Fruit fly (Drosophila melanogaster): Measurements from ENCODE around the gene CG17776.
A peak's percentile ranks its signal among the peaks of the same experiment; 100 is the strongest.

The CG17776 gene

DNA sequence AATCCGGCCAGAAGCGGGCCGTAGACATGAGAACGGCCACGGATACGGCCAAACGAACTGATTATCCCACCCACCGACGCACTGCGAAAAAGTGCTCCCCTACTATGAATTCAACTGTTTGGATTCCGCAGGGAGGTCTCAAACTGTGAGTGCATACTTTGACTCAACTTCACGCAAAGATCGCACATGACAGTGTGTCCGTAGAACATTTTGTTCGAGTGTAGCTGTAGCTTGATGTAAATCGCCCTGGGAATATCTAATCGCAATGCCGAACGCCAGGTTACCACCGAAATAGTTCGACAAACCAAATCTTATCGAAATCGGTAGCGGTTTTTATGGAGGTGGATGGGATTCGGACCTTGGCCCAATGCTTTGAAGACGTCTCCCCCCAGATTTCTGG is 23.5 kb upstream of the CG17776 start (continued):
- TF ChIP-seq Hmr (GFP tag; optimal IDR thresholded peaks at IDR 0.05), result peak; percentile 44
- TF ChIP-seq Deaf1 (tag; optimal IDR thresholded peaks at IDR 0.05), result peak; percentile 58
- TF ChIP-seq sqz (GFP tag; optimal IDR thresholded peaks at IDR 0.05), result no peak
- peak; percentile 60 for TF ChIP-seq lab (GFP tag; optimal IDR thresholded peaks at IDR 0.05)
- TF ChIP-seq CG12769 (tag; optimal IDR thresholded peaks at IDR 0.05), result peak; percentile 66
- 0 out of 3 replicates have a peak, but pooled peaks have one; percentile 19 for TF ChIP-seq ci (GFP tag; IDR thresholded peaks at IDR 0.05)
- no peak for TF ChIP-seq Lim3 (GFP tag; IDR thresholded peaks at IDR 0.05)
- no peak for TF ChIP-seq CG1529 (GFP tag; optimal IDR thresholded peaks at IDR 0.05)
- TF ChIP-seq CG10267 (tag; optimal IDR thresholded peaks at IDR 0.05), result no peak
- TF ChIP-seq CG10543 (GFP tag; optimal IDR thresholded peaks at IDR 0.05), result peak; percentile 48
- no peak for TF ChIP-seq Dip3 (GFP tag; optimal IDR thresholded peaks at IDR 0.05)
- TF ChIP-seq mam (GFP tag; optimal IDR thresholded peaks at IDR 0.05), result no peak

DNA sequence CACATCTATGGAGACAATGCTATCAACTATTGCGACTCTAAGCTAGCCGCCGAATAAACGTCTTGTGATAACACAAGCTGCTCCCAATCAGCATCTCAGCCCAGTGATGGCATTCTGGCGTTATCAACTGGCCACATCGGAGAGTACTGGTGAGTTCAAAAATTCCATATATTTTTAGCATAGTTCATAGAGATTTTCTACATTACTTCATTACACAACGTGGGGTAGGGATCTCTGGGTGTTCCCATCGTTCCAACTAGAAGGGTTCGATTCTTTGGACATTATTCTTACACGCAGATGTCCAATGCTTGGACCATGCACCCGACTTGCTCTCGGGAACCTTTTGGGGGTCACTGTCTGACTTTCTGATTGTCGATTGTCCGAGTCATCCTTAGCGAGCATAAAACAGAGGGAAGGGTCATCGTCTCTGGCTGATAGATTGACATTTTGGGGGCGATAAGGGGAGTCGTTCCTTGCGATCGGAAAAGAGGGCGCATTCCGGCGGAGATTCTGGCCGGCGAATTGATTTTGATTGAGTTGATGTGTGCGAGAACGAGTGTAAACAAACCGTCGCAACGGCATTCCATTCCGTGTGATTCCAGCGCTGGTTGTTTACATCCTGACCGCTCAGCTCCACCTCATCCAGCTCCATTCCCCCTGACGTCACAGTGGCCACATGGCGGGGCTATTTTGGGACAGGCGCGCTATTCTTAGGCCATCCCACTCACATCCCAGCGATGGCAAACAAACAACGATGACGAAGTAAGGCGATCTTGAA is 22.2 kb upstream of the CG17776 start, which contains the start of the genes Cyp4d1 and CG3630:
Gene Cyp4d1, minus strand, starts transcription at position 51 of the 778 bp plus-strand sequence.
Gene CG3630, plus strand, starts transcription at position 67 of the 778 bp plus-strand sequence.
- no peak for TF ChIP-seq br (optimal IDR thresholded peaks at IDR 0.05)
- TF ChIP-seq bowl (GFP tag; IDR thresholded peaks at IDR 0.05), result no peak
- peak; percentile 12 for TF ChIP-seq CG34376 (GFP tag; optimal IDR thresholded peaks at IDR 0.05)
- no peak for TF ChIP-seq CG13123 (GFP tag; optimal IDR thresholded peaks at IDR 0.05)
- no peak for TF ChIP-seq row (GFP tag; IDR thresholded peaks at IDR 0.05)
- no peak for TF ChIP-seq gro (GFP tag; optimal IDR thresholded peaks at IDR 0.05)
- TF ChIP-seq ase (GFP tag; IDR thresholded peaks at IDR 0.05), result no peak
- TF ChIP-seq CG12769 (tag; optimal IDR thresholded peaks at IDR 0.05), result peak; percentile 86
- TF ChIP-seq nom (GFP tag; optimal IDR thresholded peaks at IDR 0.05), result no peak
- 0 out of 4 replicates have a peak, but pooled peaks have one; percentile 11 for TF ChIP-seq chinmo (GFP tag; IDR thresholded peaks at IDR 0.05; ENCODE audit: partially characterized antibody)
- TF ChIP-seq CG31441 (GFP tag; IDR thresholded peaks at IDR 0.05), result no peak
- TF ChIP-seq Hr78 (GFP tag; optimal IDR thresholded peaks at IDR 0.05), result peak in 1 of 2 experiments; percentile 14
- TF ChIP-seq CG12219 (GFP tag; optimal IDR thresholded peaks at IDR 0.05), result no peak
- TF ChIP-seq CG5953 (GFP tag; IDR thresholded peaks at IDR 0.05), result no peak
- no peak for TF ChIP-seq eyg (GFP tag; optimal IDR thresholded peaks at IDR 0.05)
- no peak for TF ChIP-seq E2f2 (GFP tag; IDR thresholded peaks at IDR 0.05)
- TF ChIP-seq sr (GFP tag; IDR thresholded peaks at IDR 0.05), result 0 out of 3 replicates have a peak, but pooled peaks have one; percentile 11
- no peak for TF ChIP-seq CG14710 (tag; optimal IDR thresholded peaks at IDR 0.05)
- TF ChIP-seq MBD-R2 (GFP tag; IDR thresholded peaks at IDR 0.05), result no peak
- TF ChIP-seq CG34224 (GFP tag; IDR thresholded peaks at IDR 0.05; ENCODE audit: partially characterized antibody), result no peak
- TF ChIP-seq CG11398 (GFP tag; optimal IDR thresholded peaks at IDR 0.05), result no peak
- TF ChIP-seq CG15514 (GFP tag; optimal IDR thresholded peaks at IDR 0.05), result no peak
- peak; percentile 77 for TF ChIP-seq sd (tag; optimal IDR thresholded peaks at IDR 0.05)
- no peak for TF ChIP-seq Bteb2 (GFP tag; optimal IDR thresholded peaks at IDR 0.05)
- no peak for TF ChIP-seq CG7357 (GFP tag; IDR thresholded peaks at IDR 0.05)
- TF ChIP-seq Pdp1 (GFP tag; optimal IDR thresholded peaks at IDR 0.05), result peak in 1 of 2 experiments; percentile 56

DNA sequence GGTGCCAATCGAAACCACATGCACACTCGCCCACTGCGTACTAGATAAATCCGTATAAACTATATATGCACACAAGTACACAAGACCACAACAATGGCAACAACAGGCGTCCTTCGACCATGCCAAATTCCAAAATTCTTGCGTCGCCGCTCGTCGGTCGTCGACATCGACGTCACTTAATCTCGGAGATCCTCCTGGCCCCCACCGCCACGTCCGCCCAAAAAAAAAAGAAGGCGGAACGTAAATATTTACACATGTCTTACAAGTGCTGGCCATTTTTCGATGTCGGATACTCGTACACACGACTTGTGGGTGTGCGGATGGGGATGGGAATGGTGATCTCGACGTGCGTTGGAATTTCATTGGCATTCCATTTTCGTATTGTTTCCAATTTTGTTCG is 21.2 kb upstream of the CG17776 start:
- no peak for TF ChIP-seq H15 (GFP tag; IDR thresholded peaks at IDR 0.05)
- TF ChIP-seq caup (GFP tag; optimal IDR thresholded peaks at IDR 0.05; ENCODE audit: severe bottlenecking), result no peak
- TF ChIP-seq sd (tag; optimal IDR thresholded peaks at IDR 0.05), result peak; percentile 98
- TF ChIP-seq CG13424 (tag; optimal IDR thresholded peaks at IDR 0.05), result no peak
- peak; percentile 45 for TF ChIP-seq CG12769 (tag; optimal IDR thresholded peaks at IDR 0.05)
- TF ChIP-seq ftz-f1 (GFP tag; optimal IDR thresholded peaks at IDR 0.05), result peak; percentile 22
- peak; percentile 41 for TF ChIP-seq CG10543 (GFP tag; optimal IDR thresholded peaks at IDR 0.05)
- TF ChIP-seq CG30403 (GFP tag; optimal IDR thresholded peaks at IDR 0.05), result no peak
- TF ChIP-seq Bteb2 (GFP tag; optimal IDR thresholded peaks at IDR 0.05), result no peak
